Worm (Caenorhabditis elegans): ENCODE results near the gene hsp-3.

Gene hsp-3

ce11 chrX:6091967-6092366 lies at the start of gene hsp-3:
Gene hsp-3 (minus strand): TSS chrX:6092124.
- no peak for TF ChIP-seq ref-1 (GFP tag; conservative IDR thresholded peaks at IDR 0.05)
- peak; percentile 91 for TF ChIP-seq flt-1 (GFP tag; IDR thresholded peaks at IDR 0.05)
- no peak for TF ChIP-seq klf-2 (GFP tag; conservative IDR thresholded peaks at IDR 0.05)
- no peak for TF ChIP-seq ztf-29 (GFP tag; IDR thresholded peaks at IDR 0.05)
- TF ChIP-seq ztf-23 (GFP tag; IDR thresholded peaks at IDR 0.05): peak; percentile 70; the same call in 1 of the 2 replicates
- peak; percentile 82 for TF ChIP-seq cog-1 (tag; optimal IDR thresholded peaks at IDR 0.05)
- TF ChIP-seq T22C8.4 (GFP tag; IDR thresholded peaks at IDR 0.05): no peak
- 0 out of 2 replicates have a peak, but pooled peaks have one; percentile 14 for TF ChIP-seq tab-1 (GFP tag; IDR thresholded peaks at IDR 0.05)

DNA sequence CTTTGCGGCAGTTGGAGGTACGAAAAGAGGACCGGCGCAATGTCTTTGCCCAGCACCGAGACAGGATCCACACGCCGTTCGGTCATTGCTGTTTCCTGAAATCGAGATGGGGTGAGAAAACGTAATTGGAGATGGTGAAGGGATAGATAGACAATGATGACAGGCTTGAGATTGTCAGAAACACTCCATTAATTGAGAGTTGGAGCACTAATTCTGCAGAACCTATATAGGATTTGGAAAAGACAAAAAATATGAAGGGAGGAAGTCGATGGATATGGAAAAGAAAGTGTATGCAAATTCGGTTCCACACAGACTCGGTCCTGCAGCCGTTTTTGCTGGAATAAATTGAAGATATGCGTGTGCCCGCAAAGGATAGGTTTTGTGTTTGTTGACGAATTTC lies 46.3 kb upstream of the hsp-3 start, which contains the start of gene Y72A10A.1:
Gene Y72A10A.1 (minus strand): TSS at position 101 of the 400 bp plus-strand sequence.
- no peak for TF ChIP-seq ztf-23 (GFP tag; IDR thresholded peaks at IDR 0.05)
- no peak for TF ChIP-seq cog-1 (tag; optimal IDR thresholded peaks at IDR 0.05)
- no peak for TF ChIP-seq flt-1 (GFP tag; IDR thresholded peaks at IDR 0.05)
- TF ChIP-seq T22C8.4 (GFP tag; IDR thresholded peaks at IDR 0.05): no peak
- no peak for TF ChIP-seq klf-2 (GFP tag; conservative IDR thresholded peaks at IDR 0.05)
- TF ChIP-seq tab-1 (GFP tag; IDR thresholded peaks at IDR 0.05): no peak
- TF ChIP-seq ref-1 (GFP tag; conservative IDR thresholded peaks at IDR 0.05): no peak
- TF ChIP-seq med-1 (GFP tag; optimal IDR thresholded peaks at IDR 0.05; ENCODE audit: insufficient read depth): no peak
- TF ChIP-seq ztf-29 (GFP tag; IDR thresholded peaks at IDR 0.05): no peak

ce11 chrX:6134423-6134822 lies 42.5 kb upstream of the hsp-3 start:
- no peak for TF ChIP-seq ztf-29 (GFP tag; IDR thresholded peaks at IDR 0.05)
- 0 out of 2 replicates have a peak, but pooled peaks have one; percentile 34 for TF ChIP-seq flt-1 (GFP tag; IDR thresholded peaks at IDR 0.05)
- TF ChIP-seq T22C8.4 (GFP tag; IDR thresholded peaks at IDR 0.05): no peak
- no peak for TF ChIP-seq ref-1 (GFP tag; conservative IDR thresholded peaks at IDR 0.05)
- TF ChIP-seq med-1 (GFP tag; optimal IDR thresholded peaks at IDR 0.05; ENCODE audit: insufficient read depth): no peak

- TF ChIP-seq ztf-29 (GFP tag; IDR thresholded peaks at IDR 0.05): no peak
- TF ChIP-seq ztf-23 (GFP tag; IDR thresholded peaks at IDR 0.05): 0 out of 2 replicates have a peak, but pooled peaks have one; percentile 29
Observed at ce11 chrX:6129277-6129676, 37.4 kb upstream of the hsp-3 start.

DNA sequence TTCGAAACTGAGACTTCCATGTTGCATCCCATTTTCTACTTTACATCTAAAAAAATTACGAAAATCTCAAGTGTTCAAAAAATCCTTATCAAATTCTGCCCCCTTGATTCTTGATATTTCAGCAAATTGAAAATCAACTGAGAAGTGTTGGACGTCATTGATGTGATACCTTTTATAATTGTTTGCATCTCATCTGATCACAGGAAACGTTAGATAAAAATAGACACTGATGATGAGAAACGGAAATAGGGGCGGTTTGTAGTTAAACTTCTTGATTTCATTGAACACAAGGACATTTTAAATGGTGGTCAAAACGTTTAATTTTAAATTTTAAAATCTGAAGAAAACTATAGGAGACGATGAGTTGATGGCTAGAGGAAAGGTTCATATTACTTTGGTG lies 36.8 kb upstream of the hsp-3 start:
- TF ChIP-seq cog-1 (tag; optimal IDR thresholded peaks at IDR 0.05): no peak
- TF ChIP-seq med-1 (GFP tag; optimal IDR thresholded peaks at IDR 0.05; ENCODE audit: insufficient read depth): no peak
- no peak for TF ChIP-seq ref-1 (GFP tag; conservative IDR thresholded peaks at IDR 0.05)
- no peak for TF ChIP-seq flt-1 (GFP tag; IDR thresholded peaks at IDR 0.05)
- TF ChIP-seq ztf-23 (GFP tag; IDR thresholded peaks at IDR 0.05): no peak
- TF ChIP-seq ztf-29 (GFP tag; IDR thresholded peaks at IDR 0.05): no peak
- no peak for TF ChIP-seq T22C8.4 (GFP tag; IDR thresholded peaks at IDR 0.05)
- TF ChIP-seq klf-2 (GFP tag; conservative IDR thresholded peaks at IDR 0.05): no peak
- no peak for TF ChIP-seq tab-1 (GFP tag; IDR thresholded peaks at IDR 0.05)

DNA sequence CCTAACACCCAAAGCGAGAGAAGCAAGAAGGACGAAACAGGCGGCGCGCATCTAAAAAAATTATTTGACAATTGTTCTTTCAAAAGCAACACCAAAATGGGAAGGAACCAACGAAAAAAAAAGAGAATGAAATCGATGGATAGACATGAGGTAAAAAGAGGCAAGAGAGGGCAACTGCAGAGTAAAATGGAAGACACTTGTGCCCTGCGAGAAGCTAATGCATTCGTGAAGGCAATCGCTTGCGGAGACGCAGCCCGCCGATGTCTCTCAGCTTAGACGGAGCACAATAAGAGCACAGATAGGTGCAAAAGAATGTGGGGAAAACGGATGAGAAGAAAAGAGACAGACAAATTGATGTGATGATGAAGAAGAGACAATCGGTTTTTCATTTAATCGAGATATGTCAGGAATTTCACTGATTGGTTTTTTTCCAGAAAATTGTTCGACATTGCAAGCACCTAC lies 36.3 kb upstream of the hsp-3 start, which contains the start of gene C15H9.9:
Gene C15H9.9 (minus strand): TSS at position 51 of the 462 bp plus-strand sequence.
- TF ChIP-seq ref-1 (GFP tag; conservative IDR thresholded peaks at IDR 0.05) (no peak), flt-1 (GFP tag; IDR thresholded peaks at IDR 0.05) (no peak), tab-1 (GFP tag; IDR thresholded peaks at IDR 0.05) (no peak), med-1 (GFP tag; optimal IDR thresholded peaks at IDR 0.05; ENCODE audit: insufficient read depth) (no peak), ztf-29 (GFP tag; IDR thresholded peaks at IDR 0.05) (no peak), klf-2 (GFP tag; conservative IDR thresholded peaks at IDR 0.05) (no peak), ztf-23 (GFP tag; IDR thresholded peaks at IDR 0.05) (no peak), cog-1 (tag; optimal IDR thresholded peaks at IDR 0.05) (no peak), T22C8.4 (GFP tag; IDR thresholded peaks at IDR 0.05) (no peak)

DNA sequence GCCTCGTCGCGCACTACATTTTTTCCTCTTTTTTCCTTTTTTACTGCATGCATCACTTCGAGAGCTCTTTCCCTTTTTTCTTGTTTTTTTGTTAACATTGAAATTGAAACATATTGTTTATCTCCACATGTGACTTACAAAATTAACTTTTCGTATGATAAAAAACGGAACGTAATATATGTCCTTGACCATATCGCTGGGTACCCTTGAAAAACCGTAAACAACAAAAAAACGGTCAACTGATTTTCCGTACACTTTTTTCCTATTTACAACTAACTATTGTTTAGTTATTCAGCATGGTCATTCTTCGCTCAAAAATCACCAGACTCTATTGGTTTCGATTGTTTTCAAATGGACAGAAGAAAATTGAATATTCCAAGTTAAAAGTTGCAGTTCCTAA lies 30.1 kb upstream of the hsp-3 start, which contains the start of gene nnt-1:
Gene nnt-1 (plus strand): TSS at position 286 of the 400 bp plus-strand sequence.
- no peak for TF ChIP-seq cog-1 (tag; optimal IDR thresholded peaks at IDR 0.05)
- TF ChIP-seq ztf-23 (GFP tag; IDR thresholded peaks at IDR 0.05): no peak
- TF ChIP-seq klf-2 (GFP tag; conservative IDR thresholded peaks at IDR 0.05): no peak
- no peak for TF ChIP-seq tab-1 (GFP tag; IDR thresholded peaks at IDR 0.05)
- no peak for TF ChIP-seq T22C8.4 (GFP tag; IDR thresholded peaks at IDR 0.05)
- no peak for TF ChIP-seq ztf-29 (GFP tag; IDR thresholded peaks at IDR 0.05)
- no peak for TF ChIP-seq flt-1 (GFP tag; IDR thresholded peaks at IDR 0.05)
- TF ChIP-seq ref-1 (GFP tag; conservative IDR thresholded peaks at IDR 0.05): no peak
- no peak for TF ChIP-seq med-1 (GFP tag; optimal IDR thresholded peaks at IDR 0.05; ENCODE audit: insufficient read depth)

ce11 chrX:6121279-6121678 lies 29.4 kb upstream of the hsp-3 start:
- TF ChIP-seq klf-2 (GFP tag; conservative IDR thresholded peaks at IDR 0.05) (no peak), tab-1 (GFP tag; IDR thresholded peaks at IDR 0.05) (no peak), cog-1 (tag; optimal IDR thresholded peaks at IDR 0.05) (no peak), ztf-23 (GFP tag; IDR thresholded peaks at IDR 0.05) (no peak), flt-1 (GFP tag; IDR thresholded peaks at IDR 0.05) (no peak), T22C8.4 (GFP tag; IDR thresholded peaks at IDR 0.05) (no peak), ref-1 (GFP tag; conservative IDR thresholded peaks at IDR 0.05) (no peak), ztf-29 (GFP tag; IDR thresholded peaks at IDR 0.05) (no peak), med-1 (GFP tag; optimal IDR thresholded peaks at IDR 0.05; ENCODE audit: insufficient read depth) (no peak)

ce11 chrX:6118086-6118825 lies 26.3 kb upstream of the hsp-3 start, which contains the start of gene C15H9.2:
Gene C15H9.2 (plus strand): TSS chrX:6118526.
- TF ChIP-seq ztf-23 (GFP tag; IDR thresholded peaks at IDR 0.05) (no peak), flt-1 (GFP tag; IDR thresholded peaks at IDR 0.05) (no peak), ref-1 (GFP tag; conservative IDR thresholded peaks at IDR 0.05) (no peak), tab-1 (GFP tag; IDR thresholded peaks at IDR 0.05) (no peak)

- TF ChIP-seq klf-2 (GFP tag; conservative IDR thresholded peaks at IDR 0.05): no peak
- TF ChIP-seq ref-1 (GFP tag; conservative IDR thresholded peaks at IDR 0.05): no peak
- TF ChIP-seq ztf-23 (GFP tag; IDR thresholded peaks at IDR 0.05): no peak
- TF ChIP-seq ztf-29 (GFP tag; IDR thresholded peaks at IDR 0.05): no peak
- TF ChIP-seq tab-1 (GFP tag; IDR thresholded peaks at IDR 0.05): no peak
- no peak for TF ChIP-seq cog-1 (tag; optimal IDR thresholded peaks at IDR 0.05)
- TF ChIP-seq med-1 (GFP tag; optimal IDR thresholded peaks at IDR 0.05; ENCODE audit: insufficient read depth): no peak
- no peak for TF ChIP-seq T22C8.4 (GFP tag; IDR thresholded peaks at IDR 0.05)
- TF ChIP-seq flt-1 (GFP tag; IDR thresholded peaks at IDR 0.05): no peak
Observed at ce11 chrX:6115502-6115901, 23.6 kb upstream of the hsp-3 start, which contains the start of gene C15H9.3. Gene C15H9.3 (plus strand): TSS chrX:6115802.

All from whole organism, midembryonic.